Worm (Caenorhabditis elegans) whole organism, L3 larva: ENCODE measurements around the gene bath-10.

ENCODE experiments used
- R02D3.7 ChIP-seq: fragments of 150-350 bp; optimal IDR thresholded peaks from 2 replicates; lab custom pipeline; 2014; ENCODE audit warnings: missing biosample characterization, missing genetic modification characterization
- ZK546.5 ChIP-seq: sonication (generic microtip); optimal IDR thresholded peaks from 2 replicates; lab custom pipeline; 2017; ENCODE audit warnings: missing biosample characterization, missing genetic modification characterization
- aly-2 ChIP-seq: fragments of 150-350 bp; optimal IDR thresholded peaks from 2 replicates; lab custom pipeline; 2014; ENCODE audit warnings: missing biosample characterization, missing genetic modification characterization
- ama-1 ChIP-seq: fragments of 150-350 bp; optimal IDR thresholded peaks from 2 replicates; lab custom pipeline; 2018
- ceh-16 ChIP-seq: sonication (generic microtip); optimal IDR thresholded peaks from 2 replicates; lab custom pipeline; 2017; ENCODE audit warnings: missing biosample characterization, missing genetic modification characterization
- ceh-28 ChIP-seq: fragments of 150-350 bp; optimal IDR thresholded peaks from 2 replicates; lab custom pipeline; 2014; ENCODE audit warnings: missing biosample characterization, missing genetic modification reagents, missing genetic modification characterization
- ceh-82 ChIP-seq: fragments of 150-350 bp; optimal IDR thresholded peaks from 2 replicates; lab custom pipeline; 2014; ENCODE audit warnings: missing biosample characterization, missing genetic modification characterization
- ceh-9 ChIP-seq: sonication (generic microtip); optimal IDR thresholded peaks from 2 replicates; lab custom pipeline; 2018; ENCODE audit warnings: missing biosample characterization, missing genetic modification characterization
- daf-12 ChIP-seq: fragments of 150-350 bp; optimal IDR thresholded peaks from 2 replicates; lab custom pipeline; 2014; ENCODE audit warnings: missing biosample characterization, missing genetic modification reagents, missing genetic modification characterization
- elt-1 ChIP-seq: fragments of 150-350 bp; optimal IDR thresholded peaks from 2 replicates; lab custom pipeline; 2014; ENCODE audit warnings: missing biosample characterization, missing genetic modification characterization
- elt-3 ChIP-seq, 3 experiments: fragments of 150-350 bp in 1 of 3; sonication (generic microtip) in 2 of 3; optimal IDR thresholded peaks; 2 replicates in 2 of 3; 4 replicates in 1 of 3; lab custom pipeline; 2014 to 2017; ENCODE audit warnings: missing biosample characterization in 3 of 3, missing genetic modification characterization in 3 of 3
- fkh-10 ChIP-seq: sonication (generic microtip); optimal IDR thresholded peaks from 2 replicates; lab custom pipeline; 2017; ENCODE audit warnings: missing biosample characterization, missing genetic modification reagents, missing genetic modification characterization
- fkh-2 ChIP-seq: fragments of 150-350 bp; optimal IDR thresholded peaks from 2 replicates; lab custom pipeline; 2014; ENCODE audit warnings: missing biosample characterization, missing genetic modification reagents, missing genetic modification characterization
- fos-1 ChIP-seq: fragments of 150-350 bp; optimal IDR thresholded peaks from 2 replicates; lab custom pipeline; 2014; ENCODE audit warnings: missing biosample characterization, missing genetic modification characterization
- hmg-11 ChIP-seq: sonication (generic microtip); optimal IDR thresholded peaks from 2 replicates; lab custom pipeline; 2016; ENCODE audit warnings: missing genetic modification characterization, missing compliant biosample characterization
- jun-1 ChIP-seq: fragments of 150-350 bp; optimal IDR thresholded peaks from 2 replicates; lab custom pipeline; 2014; ENCODE audit warnings: missing biosample characterization, missing genetic modification reagents, missing genetic modification characterization
- lsy-12 ChIP-seq: sonication (generic microtip); optimal IDR thresholded peaks from 2 replicates; lab custom pipeline; 2016; ENCODE audit warnings: mild to moderate bottlenecking, missing genetic modification characterization, missing compliant biosample characterization
- mdl-1 ChIP-seq: fragments of 150-350 bp; optimal IDR thresholded peaks from 2 replicates; lab custom pipeline; 2014; ENCODE audit warnings: missing biosample characterization, missing genetic modification characterization
- nfya-1 ChIP-seq: sonication (generic microtip); optimal IDR thresholded peaks from 2 replicates; lab custom pipeline; 2017; ENCODE audit warnings: missing genetic modification characterization, mild to moderate bottlenecking, missing compliant biosample characterization, antibody characterized with exemption, moderate library complexity; ENCODE audit not compliant: insufficient read depth
- nhr-11 ChIP-seq: fragments of 150-350 bp; optimal IDR thresholded peaks from 2 replicates; lab custom pipeline; 2014; ENCODE audit warnings: missing biosample characterization, missing genetic modification characterization
- nhr-12 ChIP-seq: fragments of 150-350 bp; optimal IDR thresholded peaks from 2 replicates; lab custom pipeline; 2014; ENCODE audit warnings: missing biosample characterization, missing genetic modification characterization
- nhr-23 ChIP-seq: fragments of 150-350 bp; optimal IDR thresholded peaks from 2 replicates; lab custom pipeline; 2014; ENCODE audit warnings: missing biosample characterization, missing genetic modification reagents, missing genetic modification characterization
- nhr-237 ChIP-seq: fragments of 150-350 bp; optimal IDR thresholded peaks from 2 replicates; lab custom pipeline; 2014; ENCODE audit warnings: missing biosample characterization, missing genetic modification characterization
- nhr-25 ChIP-seq: sonication (generic microtip); optimal IDR thresholded peaks from 2 replicates; lab custom pipeline; 2017; ENCODE audit warnings: missing biosample characterization, missing genetic modification characterization
- nhr-28 ChIP-seq: fragments of 150-350 bp; optimal IDR thresholded peaks from 2 replicates; lab custom pipeline; 2014; ENCODE audit warnings: missing biosample characterization, missing genetic modification characterization
- nhr-43 ChIP-seq: sonication (generic microtip); optimal IDR thresholded peaks from 2 replicates; lab custom pipeline; 2016; ENCODE audit warnings: mild to moderate bottlenecking, missing genetic modification characterization, missing compliant biosample characterization; ENCODE audit not compliant: poor library complexity, severe bottlenecking
- nhr-67 ChIP-seq: fragments of 150-350 bp; optimal IDR thresholded peaks from 2 replicates; lab custom pipeline; 2014; ENCODE audit warnings: missing biosample characterization, missing genetic modification characterization
- nhr-76 ChIP-seq: fragments of 150-350 bp; sonication (generic microtip); optimal IDR thresholded peaks from 5 replicates; lab custom pipeline; 2014; ENCODE audit warnings: missing biosample characterization, missing genetic modification characterization
- nhr-77 ChIP-seq: fragments of 150-350 bp; optimal IDR thresholded peaks from 2 replicates; lab custom pipeline; 2014; ENCODE audit warnings: missing biosample characterization, missing genetic modification characterization
- pha-4 ChIP-seq: fragments of 150-350 bp; optimal IDR thresholded peaks from 2 replicates; lab custom pipeline; 2014; ENCODE audit warnings: missing biosample characterization, missing genetic modification reagents, missing genetic modification characterization
- pqm-1 ChIP-seq: fragments of 150-350 bp; optimal IDR thresholded peaks from 2 replicates; lab custom pipeline; 2017; ENCODE audit warnings: missing biosample characterization, missing genetic modification characterization, inconsistent platforms
- sea-2 ChIP-seq: fragments of 150-350 bp; sonication (generic microtip); optimal IDR thresholded peaks from 4 replicates; lab custom pipeline; 2014; ENCODE audit warnings: missing biosample characterization, missing genetic modification reagents, missing genetic modification characterization
- tbx-2 ChIP-seq: sonication (generic microtip); optimal IDR thresholded peaks from 2 replicates; lab custom pipeline; 2016; ENCODE audit warnings: mild to moderate bottlenecking, missing genetic modification characterization, missing compliant biosample characterization
- unc-39 ChIP-seq: sonication (generic microtip); optimal IDR thresholded peaks from 4 replicates; lab custom pipeline; 2017; ENCODE audit warnings: missing biosample characterization, missing genetic modification characterization
- unc-62 ChIP-seq: fragments of 150-350 bp; sonication (generic microtip); optimal IDR thresholded peaks from 4 replicates; lab custom pipeline; 2014; ENCODE audit warnings: missing biosample characterization, missing genetic modification reagents, missing genetic modification characterization
- zag-1 ChIP-seq: fragments of 150-350 bp; optimal IDR thresholded peaks from 2 replicates; lab custom pipeline; 2014; ENCODE audit warnings: missing biosample characterization, missing genetic modification characterization
- ztf-11 ChIP-seq: fragments of 150-350 bp; optimal IDR thresholded peaks from 2 replicates; lab custom pipeline; 2014; ENCODE audit warnings: missing biosample characterization, missing genetic modification characterization

bath-10 gene

DNA sequence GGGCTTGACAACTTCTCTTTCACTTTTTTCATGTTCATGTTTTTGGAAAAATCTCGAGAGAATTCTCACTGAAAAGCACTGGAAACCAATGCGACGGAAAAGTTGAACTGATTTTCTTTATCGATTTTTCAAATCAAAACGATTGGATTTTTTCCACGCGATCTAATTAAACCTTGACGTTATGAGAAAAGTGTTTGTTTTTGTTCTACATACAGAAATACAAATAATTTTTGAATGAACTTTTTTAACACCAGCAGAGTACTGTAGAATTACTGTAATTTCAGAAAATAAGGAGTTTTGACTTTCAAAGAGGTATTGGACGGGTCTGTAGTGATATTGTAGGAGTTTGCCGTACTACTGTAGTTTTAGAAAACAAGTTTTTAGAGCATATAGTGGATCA is 28.0 kb downstream of the bath-10 start, which contains the start of gene nep-10:
Gene nep-10, minus strand, starts transcription at position 101 of the 400 bp plus-strand sequence.
- TF ChIP-seq daf-12 (tag; lab: Kevin White, UChicago) (no peak), fos-1 (no peak), sea-2 (GFP tag; lab: Kevin White, UChicago) (no peak), nhr-23 (tag; lab: Kevin White, UChicago) (no peak)

DNA sequence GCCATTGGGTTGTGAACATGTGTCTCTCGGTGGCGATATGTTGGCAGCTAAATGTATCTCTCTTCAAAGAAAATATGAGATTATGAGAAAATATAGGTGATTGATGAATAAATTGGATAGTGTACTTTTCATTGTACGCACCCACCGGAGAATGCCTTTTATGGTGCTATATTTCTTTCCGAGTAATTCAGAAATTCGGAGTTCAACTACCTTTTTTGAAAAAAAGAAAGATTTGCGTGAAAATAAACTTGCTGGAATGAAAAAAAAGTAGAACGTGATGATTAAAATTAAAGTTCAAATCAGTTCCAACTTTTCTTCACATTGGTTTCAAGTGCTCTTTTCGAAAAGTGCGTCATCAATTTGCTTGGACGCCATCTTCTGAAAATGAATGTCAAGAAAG is 28.7 kb downstream of the bath-10 start, which contains the start of gene nep-8:
Gene nep-8, plus strand, starts transcription at position 301 of the 400 bp plus-strand sequence.
- TF ChIP-seq nhr-237 (no peak), R02D3.7 (tag; lab: Kevin White, UChicago) (no peak), fkh-2 (tag; lab: Kevin White, UChicago) (no peak), hmg-11 (tag; lab: Kevin White, UChicago) (no peak), elt-3 (tag; optimal IDR thresholded peaks at IDR 0.05; lab: Kevin White, UChicago) (no peak), ZK546.5 (tag; lab: Kevin White, UChicago) (no peak), elt-1 (tag; lab: Kevin White, UChicago) (no peak), nfya-1 (no peak), jun-1 (tag; lab: Kevin White, UChicago) (no peak), unc-62 (GFP tag; lab: Kevin White, UChicago) (no peak), nhr-25 (tag; lab: Kevin White, UChicago) (no peak), pqm-1 (tag; lab: Kevin White, UChicago) (no peak), pha-4 (tag; lab: Kevin White, UChicago) (no peak)

DNA sequence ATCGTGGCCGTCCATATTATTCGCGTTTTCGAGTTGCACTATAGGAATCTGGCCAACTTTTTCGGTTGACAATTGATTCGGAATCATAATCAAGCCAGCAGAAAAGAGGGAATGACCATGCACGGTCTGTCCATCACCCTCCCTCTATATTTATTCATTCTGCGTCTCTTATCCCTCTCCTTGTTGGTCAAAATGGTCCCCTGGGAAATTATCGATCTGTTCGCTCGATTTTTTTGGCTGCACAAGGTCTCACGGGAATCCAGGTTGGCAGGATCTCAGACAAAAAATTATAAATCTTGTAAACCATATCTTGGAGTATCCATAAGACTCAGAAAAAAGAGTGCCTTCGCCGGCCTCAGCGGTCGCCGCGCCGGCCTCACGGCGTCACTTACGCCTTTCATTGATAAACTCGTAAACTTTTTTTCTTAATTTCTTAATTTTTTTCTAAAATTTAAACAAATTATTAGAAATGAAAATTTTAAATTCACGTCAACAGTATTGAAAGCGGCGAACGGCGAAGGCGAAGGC is 39.6 kb downstream of the bath-10 start, which contains the start of the genes F18A12.7 and F18A12.2:
Gene F18A12.7, minus strand, starts transcription at position 101 of the 528 bp plus-strand sequence.
Gene F18A12.2, plus strand, starts transcription at position 478 of the 528 bp plus-strand sequence.
- TF ChIP-seq mdl-1 (tag; lab: Kevin White, UChicago) (no peak), ceh-28 (tag; lab: Kevin White, UChicago) (no peak), lsy-12 (tag; lab: Kevin White, UChicago) (no peak), ZK546.5 (tag; lab: Kevin White, UChicago) (no peak), fkh-10 (GFP tag; lab: Kevin White, UChicago) (no peak), ceh-16 (tag; lab: Kevin White, UChicago) (no peak), ama-1 (no peak), elt-1 (tag; lab: Kevin White, UChicago) (no peak), tbx-2 (tag; lab: Kevin White, UChicago) (no peak), ceh-82 (tag; lab: Kevin White, UChicago) (no peak)

DNA sequence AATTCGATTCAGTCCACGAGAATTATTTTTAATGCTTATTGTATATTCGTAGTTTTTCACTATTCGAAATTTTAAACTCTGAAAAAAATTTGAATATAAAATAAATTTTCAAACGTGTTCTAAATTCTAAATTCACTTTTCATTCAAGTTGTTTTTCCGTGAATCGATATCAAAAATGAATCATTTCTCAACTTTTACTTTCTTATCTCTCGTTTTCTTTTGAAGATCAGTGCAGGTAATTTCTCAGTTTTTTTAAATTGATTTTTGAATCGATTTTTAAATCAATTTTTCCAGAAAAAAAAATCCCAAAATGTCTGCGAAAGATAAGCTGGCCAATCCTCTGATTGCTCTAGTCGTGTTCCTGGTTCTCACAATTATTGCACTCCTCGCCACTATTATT is 41.6 kb downstream of the bath-10 start, which contains the start of gene nep-6:
Gene nep-6, plus strand, starts transcription at position 301 of the 400 bp plus-strand sequence.
- TF ChIP-seq ceh-82 (tag; lab: Kevin White, UChicago) (no peak), sea-2 (GFP tag; lab: Kevin White, UChicago) (no peak), ceh-28 (tag; lab: Kevin White, UChicago) (no peak), nhr-77 (tag; lab: Kevin White, UChicago) (no peak), ztf-11 (no peak), pqm-1 (tag; lab: Kevin White, UChicago) (no peak), tbx-2 (tag; lab: Kevin White, UChicago) (no peak), lsy-12 (tag; lab: Kevin White, UChicago) (no peak), unc-39 (no peak), jun-1 (tag; lab: Kevin White, UChicago) (no peak)

DNA sequence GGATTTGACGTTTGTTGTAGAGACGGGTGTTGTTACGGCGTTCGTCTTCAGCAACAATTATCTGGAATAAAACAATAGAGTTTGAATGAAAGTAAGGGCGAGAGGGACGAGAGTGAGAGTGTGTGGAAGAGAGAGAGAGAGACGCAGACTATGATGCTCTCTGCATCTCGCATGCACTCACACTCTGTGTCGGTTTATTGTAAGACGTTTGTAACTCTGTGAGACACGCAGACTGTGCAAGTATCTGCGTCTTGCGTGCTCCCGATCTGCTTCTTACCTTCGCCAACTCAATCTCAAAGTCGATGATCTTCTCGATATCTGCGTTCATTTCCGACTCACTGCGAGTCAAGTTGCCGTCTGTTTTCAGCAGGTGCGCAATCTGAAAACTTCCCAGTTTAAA is 48.1 kb downstream of the bath-10 start:
- no peak for TF ChIP-seq ceh-28 (tag; lab: Kevin White, UChicago)
- TF ChIP-seq nhr-76 (tag; lab: Kevin White, UChicago), result no peak
- no peak for TF ChIP-seq nhr-43 (tag; lab: Kevin White, UChicago)
- TF ChIP-seq fkh-10 (GFP tag; lab: Kevin White, UChicago), result no peak
- no peak for TF ChIP-seq sea-2 (GFP tag; lab: Kevin White, UChicago)
- no peak for TF ChIP-seq nhr-11 (tag; lab: Kevin White, UChicago)
- no peak for TF ChIP-seq zag-1
- no peak for TF ChIP-seq aly-2 (tag; lab: Kevin White, UChicago)
- no peak for TF ChIP-seq lsy-12 (tag; lab: Kevin White, UChicago)
- TF ChIP-seq ceh-9 (tag; lab: Kevin White, UChicago), result no peak
- no peak for TF ChIP-seq nhr-12 (tag; lab: Kevin White, UChicago)
- TF ChIP-seq nhr-67, result no peak
- no peak for TF ChIP-seq pha-4 (tag; lab: Kevin White, UChicago)
- TF ChIP-seq nhr-77 (tag; lab: Kevin White, UChicago), result no peak
- no peak for TF ChIP-seq nhr-28
- no peak for TF ChIP-seq elt-1 (tag; lab: Kevin White, UChicago)
- no peak for TF ChIP-seq ztf-11
- TF ChIP-seq jun-1 (tag; lab: Kevin White, UChicago), result no peak
- TF ChIP-seq nfya-1, result no peak
- TF ChIP-seq hmg-11 (tag; lab: Kevin White, UChicago), result no peak
